Worm (Caenorhabditis elegans): ENCODE measurements around the gene inx-5.

The inx-5 gene

DNA sequence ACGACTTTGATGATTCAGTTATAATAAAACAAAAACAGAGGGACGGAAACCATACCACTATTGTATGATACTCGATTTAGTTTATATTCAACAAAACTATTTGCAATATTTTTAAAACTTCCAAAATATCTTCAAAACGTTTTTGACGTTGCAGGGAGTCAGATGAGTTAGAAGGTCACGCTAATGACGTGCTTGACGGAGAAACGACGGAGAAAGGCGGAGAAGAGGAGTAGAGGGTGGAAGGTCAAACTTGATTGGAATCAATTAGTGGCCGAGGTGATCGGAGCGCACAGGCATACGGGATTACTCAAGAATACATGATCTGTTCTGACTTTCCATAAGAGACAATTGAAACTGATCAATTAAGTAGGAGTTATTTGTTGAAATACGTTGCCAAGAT, 604 bp upstream of the inx-5 start:
- TF ChIP-seq nhr-20 (tag; optimal IDR thresholded peaks at IDR 0.05) (peak; percentile 28), zip-4 (GFP tag; optimal IDR thresholded peaks at IDR 0.05) (no peak), blmp-1 (tag; optimal IDR thresholded peaks at IDR 0.05) (peak; percentile 69), efl-1 (optimal IDR thresholded peaks at IDR 0.05) (no peak), efl-1 (GFP tag; optimal IDR thresholded peaks at IDR 0.05 in 1 of 2) (peak in 1 of 2 experiments; percentile 90), nhr-85 (tag) (peak; percentile 73), snpc-4 (tag; optimal IDR thresholded peaks at IDR 0.05) (no peak), mep-1 (tag; optimal IDR thresholded peaks at IDR 0.05) (peak; percentile 24), fkh-10 (GFP tag; optimal IDR thresholded peaks at IDR 0.05) (no peak), lin-14 (GFP tag; optimal IDR thresholded peaks at IDR 0.05) (peak; percentile 21)

DNA sequence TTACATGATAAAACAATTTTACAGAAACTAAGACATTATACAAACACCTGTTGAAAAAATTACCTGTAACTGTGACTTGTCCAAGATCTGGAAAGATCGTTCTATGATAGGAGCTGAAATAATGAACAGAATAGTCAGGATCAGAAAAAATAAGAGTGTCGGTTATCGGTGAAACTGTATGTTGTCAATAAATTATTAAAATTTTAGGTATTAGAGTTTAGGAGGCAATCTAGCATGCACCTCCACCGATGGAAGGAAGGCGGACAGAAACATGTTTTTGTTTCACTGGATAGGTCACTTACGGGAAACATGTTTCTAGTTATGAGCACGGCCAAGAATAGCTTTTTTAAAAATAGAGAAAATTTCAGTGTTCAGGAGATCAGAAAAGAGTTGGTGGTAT, 2.6 kb downstream of the inx-5 start, which contains the start of gene ced-13:
ced-13 (minus strand) TSS at position 101 of the 400 bp plus-strand sequence.
- TF ChIP-seq hlh-17 (GFP tag; optimal IDR thresholded peaks at IDR 0.05; ENCODE audit: borderline replicate concordance) (no peak), hlh-4 (tag; optimal IDR thresholded peaks at IDR 0.05) (no peak), nhr-12 (tag; optimal IDR thresholded peaks at IDR 0.05) (no peak), ceh-90 (tag; optimal IDR thresholded peaks at IDR 0.05) (no peak), efl-3 (GFP tag; optimal IDR thresholded peaks at IDR 0.05) (no peak), rnt-1 (tag; optimal IDR thresholded peaks at IDR 0.05) (no peak), ets-5 (GFP tag; IDR thresholded peaks at IDR 0.05) (no peak), lin-14 (GFP tag; optimal IDR thresholded peaks at IDR 0.05) (no peak), sox-4 (tag; optimal IDR thresholded peaks at IDR 0.05) (no peak), elt-3 (tag; optimal IDR thresholded peaks at IDR 0.05) (no peak), nhr-71 (tag; optimal IDR thresholded peaks at IDR 0.05) (no peak), nhr-84 (tag; optimal IDR thresholded peaks at IDR 0.05) (no peak), nhr-28 (tag; optimal IDR thresholded peaks at IDR 0.05) (no peak), nhr-90 (tag; optimal IDR thresholded peaks at IDR 0.05; ENCODE audit: poor library complexity) (no peak), ceh-8 (GFP tag; optimal IDR thresholded peaks at IDR 0.05) (no peak), ztf-11 (tag; optimal IDR thresholded peaks at IDR 0.05) (no peak), ceh-88 (GFP tag; IDR thresholded peaks at IDR 0.05) (no peak), snpc-4 (tag; optimal IDR thresholded peaks at IDR 0.05) (no peak), nhr-77 (tag; optimal IDR thresholded peaks at IDR 0.05) (no peak)

DNA sequence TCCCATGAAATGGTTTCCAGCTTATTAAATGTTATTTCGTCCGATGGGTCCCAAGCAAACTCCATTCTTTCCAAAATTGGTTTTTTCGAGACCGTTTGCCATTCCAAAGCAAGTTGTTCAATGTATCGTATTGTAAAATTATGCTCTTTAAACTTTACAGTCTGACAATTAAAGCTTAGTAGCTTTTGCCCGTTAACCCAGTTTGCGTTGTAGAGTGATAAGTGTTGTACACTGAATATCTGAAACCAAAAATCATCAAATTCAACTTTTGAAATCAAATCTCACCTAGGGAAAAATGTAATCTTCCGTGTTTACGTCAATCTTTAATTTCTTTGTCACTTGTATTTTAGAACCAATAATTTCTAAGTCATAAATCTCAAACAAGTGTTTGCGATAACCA, 4.9 kb downstream of the inx-5 start:
- TF ChIP-seq ztf-4 (tag; optimal IDR thresholded peaks at IDR 0.05): no peak
- TF ChIP-seq pax-3 (tag; optimal IDR thresholded peaks at IDR 0.05): no peak
- TF ChIP-seq rnt-1 (tag; optimal IDR thresholded peaks at IDR 0.05): no peak
- no peak for TF ChIP-seq dsc-1 (tag; optimal IDR thresholded peaks at IDR 0.05)
- TF ChIP-seq mef-2 (tag; optimal IDR thresholded peaks at IDR 0.05): no peak
- no peak for TF ChIP-seq C04F5.9 (tag; optimal IDR thresholded peaks at IDR 0.05)
- no peak for TF ChIP-seq unc-130 (tag; optimal IDR thresholded peaks at IDR 0.05)
- no peak for TF ChIP-seq dpl-1 (GFP tag; optimal IDR thresholded peaks at IDR 0.05)
- no peak for TF ChIP-seq snpc-4 (tag; optimal IDR thresholded peaks at IDR 0.05)
- no peak for TF ChIP-seq egl-27 (tag; optimal IDR thresholded peaks at IDR 0.05)

DNA sequence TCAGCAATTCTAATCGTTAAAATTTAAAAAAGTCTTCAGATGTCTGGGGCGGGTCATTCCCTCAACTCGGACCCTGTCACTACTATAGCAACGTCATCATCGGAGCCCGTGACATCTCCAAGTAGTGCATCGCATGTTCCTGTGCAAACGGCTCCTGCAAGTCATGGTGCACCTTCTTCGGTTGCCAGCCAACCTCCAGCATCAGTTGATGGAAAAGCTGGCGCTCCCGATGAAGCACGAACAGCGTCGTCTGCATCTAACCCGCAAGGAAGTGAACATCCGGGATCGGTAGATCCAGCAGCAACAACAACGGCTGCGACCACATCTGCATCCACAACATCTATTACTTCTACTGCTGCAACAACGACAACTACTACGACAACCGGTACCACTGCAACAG, 7.6 kb downstream of the inx-5 start, which contains the start of gene R09F10.3:
R09F10.3 (plus strand) TSS at position 40 of the 400 bp plus-strand sequence.
- TF ChIP-seq C16A3.4 (tag; optimal IDR thresholded peaks at IDR 0.05) (no peak), blmp-1 (tag; optimal IDR thresholded peaks at IDR 0.05) (no peak), jun-1 (tag; optimal IDR thresholded peaks at IDR 0.05) (no peak), unc-98 (GFP tag; IDR thresholded peaks at IDR 0.05) (no peak), dsc-1 (tag; optimal IDR thresholded peaks at IDR 0.05) (no peak), egl-13 (tag; optimal IDR thresholded peaks at IDR 0.05) (no peak)

Measured in whole organism, L1 larva.